Fruit fly (Drosophila melanogaster) S2 (cell line): ENCODE measurements around the gene CG1806.

ENCODE experiments used
- CG8478 ChIP-seq: fragments of >200 bp; optimal IDR thresholded peaks from 2 replicates; lab custom pipeline; 2018
- CTCF ChIP-seq, 2 experiments: fragments of >200 bp; optimal IDR thresholded peaks; 2 replicates each; lab custom pipeline; 2018

DNA sequence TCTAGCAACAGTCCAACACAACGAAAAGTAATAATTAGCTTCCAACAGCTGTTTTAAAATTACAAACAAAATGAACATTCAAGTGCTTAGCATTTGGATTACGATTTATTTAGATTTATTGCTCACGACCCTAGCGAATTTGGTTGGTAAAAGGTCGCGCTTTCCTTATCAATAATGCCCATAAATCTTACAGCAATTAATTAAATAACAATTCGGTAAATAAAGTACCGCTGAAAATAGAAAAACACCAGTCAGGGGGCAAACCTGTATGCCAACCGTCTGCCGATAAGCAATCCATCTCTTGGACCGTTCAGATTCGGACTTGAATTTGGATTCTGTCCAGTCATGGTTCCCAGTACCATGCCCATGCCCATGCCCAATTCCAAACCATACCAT, 6.1 kb downstream of the CG1806 start:
- TF ChIP-seq CG8478 (lab: Kevin White, UChicago) (no peak), CTCF (optimal IDR thresholded peaks at IDR 0.05; lab: Kevin White, UChicago) (no peak)
